Fruit fly (Drosophila melanogaster): Measurements from ENCODE around the gene Doc3.

The Doc3 gene

dm6 chr3L:9054822-9055407, 49.9 kb downstream of the Doc3 start:
- TF ChIP-seq vri (GFP tag; optimal IDR thresholded peaks at IDR 0.05): no peak
- peak; percentile 40 for TF ChIP-seq CG10669 (GFP tag; optimal IDR thresholded peaks at IDR 0.05)
- no peak for TF ChIP-seq CG31627 (GFP tag; optimal IDR thresholded peaks at IDR 0.05)
- TF ChIP-seq lz (GFP tag; optimal IDR thresholded peaks at IDR 0.05): no peak
- no peak for TF ChIP-seq CG8119 (GFP tag; IDR thresholded peaks at IDR 0.05)
- no peak for TF ChIP-seq Sox14 (GFP tag; optimal IDR thresholded peaks at IDR 0.05)
- no peak for TF ChIP-seq Blimp-1 (GFP tag; optimal IDR thresholded peaks at IDR 0.05)
- TF ChIP-seq Met (GFP tag; optimal IDR thresholded peaks at IDR 0.05): no peak
- TF ChIP-seq CG8319 (GFP tag; optimal IDR thresholded peaks at IDR 0.05): no peak
- peak; percentile 20 for TF ChIP-seq Eip78C (GFP tag)

DNA sequence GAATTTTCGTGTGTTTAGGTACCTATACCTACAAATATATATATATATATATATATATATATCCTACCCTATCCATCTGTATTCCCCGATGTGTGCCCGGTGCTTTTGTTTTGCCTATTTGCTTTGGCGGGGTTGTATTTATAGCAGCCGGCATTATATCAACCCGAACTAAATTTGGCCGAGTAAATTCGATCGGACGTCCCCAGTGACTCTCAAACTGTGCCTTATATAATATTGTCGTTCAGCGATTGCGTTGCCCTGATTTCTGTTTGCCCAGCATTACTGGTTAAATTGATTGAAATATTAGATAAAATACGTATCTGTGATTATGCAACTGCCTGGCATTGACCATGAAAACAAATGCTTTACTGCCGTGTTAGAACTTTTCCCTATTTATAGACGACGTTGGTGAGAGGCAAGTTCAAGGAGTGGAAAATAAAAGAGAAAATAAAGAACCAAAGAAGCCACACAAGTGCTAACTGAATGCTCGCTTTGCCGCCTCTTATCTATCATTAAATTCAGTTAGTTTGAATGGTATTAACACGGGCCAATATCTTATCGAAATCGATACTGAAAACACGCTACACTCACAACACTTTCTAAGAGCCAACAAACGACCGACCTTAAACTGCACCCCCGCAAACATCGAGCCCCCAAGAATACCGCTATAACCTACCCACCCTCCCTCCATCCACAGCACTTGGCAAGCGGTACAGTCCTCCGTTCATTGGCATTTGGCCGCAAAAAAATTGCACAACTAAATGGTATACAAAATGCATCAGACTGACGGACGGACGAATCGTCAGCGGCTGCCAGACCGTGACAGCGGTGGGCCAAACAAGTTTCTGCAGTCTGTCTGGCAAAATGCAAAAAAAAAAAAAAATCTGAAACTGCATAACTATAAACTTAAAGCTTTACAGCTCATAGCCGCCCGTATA, 51.1 kb downstream of the Doc3 start:
- TF ChIP-seq Gug (GFP tag; IDR thresholded peaks at IDR 0.05) (no peak), Sox15 (GFP tag; optimal IDR thresholded peaks at IDR 0.05) (no peak), Blimp-1 (GFP tag; optimal IDR thresholded peaks at IDR 0.05) (no peak), dsx (GFP tag; optimal IDR thresholded peaks at IDR 0.05; ENCODE audit: poor library complexity, severe bottlenecking) (peak; percentile 0), CG6854 (GFP tag; optimal IDR thresholded peaks at IDR 0.05) (peak; percentile 17), ss (GFP tag; optimal IDR thresholded peaks at IDR 0.05) (peak in 1 of 2 experiments; percentile 24), CG3032 (tag; optimal IDR thresholded peaks at IDR 0.05) (no peak), Lpt (GFP tag; optimal IDR thresholded peaks at IDR 0.05) (peak; percentile 65), fd59A (GFP tag; optimal IDR thresholded peaks at IDR 0.05) (no peak), lz (GFP tag; optimal IDR thresholded peaks at IDR 0.05) (no peak), Sox14 (GFP tag; optimal IDR thresholded peaks at IDR 0.05) (no peak), eg (GFP tag; IDR thresholded peaks at IDR 0.05) (no peak), esn (GFP tag; optimal IDR thresholded peaks at IDR 0.05) (no peak), cyc (GFP tag; optimal IDR thresholded peaks at IDR 0.05) (no peak), fkh (GFP tag; optimal IDR thresholded peaks at IDR 0.05) (no peak), net (GFP tag; optimal IDR thresholded peaks at IDR 0.05) (peak; percentile 37), CG6163 (GFP tag; IDR thresholded peaks at IDR 0.05) (0 out of 3 replicates have a peak, but pooled peaks have one; percentile 16), CG11902 (GFP tag; optimal IDR thresholded peaks at IDR 0.05) (no peak), CG34406 (GFP tag; optimal IDR thresholded peaks at IDR 0.05) (no peak), vri (GFP tag; optimal IDR thresholded peaks at IDR 0.05) (peak; percentile 91), pdm3 (GFP tag; optimal IDR thresholded peaks at IDR 0.05) (no peak), Hr38 (GFP tag; optimal IDR thresholded peaks at IDR 0.05) (no peak), CG8632 (GFP tag; optimal IDR thresholded peaks at IDR 0.05) (no peak), Sox102F (GFP tag; optimal IDR thresholded peaks at IDR 0.05) (no peak), acj6 (GFP tag; optimal IDR thresholded peaks at IDR 0.05) (no peak)

All from whole organism, prepupa.